Fruit fly (Drosophila melanogaster) whole organism, pupa: ENCODE data around the gene CG43845.

Source experiments
- CG10348 ChIP-seq: fragments of 200-800 bp; sonication (Bioruptor generic); IDR thresholded peaks from 2 replicates; pipeline ENCODE4 v1.3.6; 2022; ENCODE audit warnings: missing biosample characterization, missing genetic modification characterization
- CG12605 ChIP-seq: fragments of 200-800 bp; sonication (Bioruptor generic); IDR thresholded peaks from 2 replicates; pipeline ENCODE4 v1.3.6; 2022; ENCODE audit warnings: missing biosample characterization, missing genetic modification characterization
- CG13204 ChIP-seq: fragments of 200-800 bp; sonication (Bioruptor generic); optimal IDR thresholded peaks from 2 replicates; lab custom pipeline; 2018; ENCODE audit warnings: missing biosample characterization, mild to moderate bottlenecking, missing genetic modification characterization, moderate library complexity
- CG14655 ChIP-seq: fragments of 200-800 bp; sonication (Bioruptor generic); optimal IDR thresholded peaks from 3 replicates; lab custom pipeline; 2017; ENCODE audit warnings: mild to moderate bottlenecking, missing biosample characterization, missing genetic modification reagents, missing genetic modification characterization
- CG15710 ChIP-seq: fragments of 200-800 bp; sonication (Bioruptor generic); optimal IDR thresholded peaks from 2 replicates; lab custom pipeline; 2018; ENCODE audit warnings: missing biosample characterization, mild to moderate bottlenecking, missing genetic modification characterization, moderate library complexity
- CG17806 ChIP-seq: fragments of 200-800 bp; sonication (Bioruptor generic); optimal IDR thresholded peaks from 2 replicates; lab custom pipeline; 2018; ENCODE audit warnings: missing biosample characterization, mild to moderate bottlenecking, missing genetic modification characterization, moderate library complexity
- CG32121 ChIP-seq: fragments of 200-800 bp; sonication (Bioruptor generic); IDR thresholded peaks from 2 replicates; pipeline ENCODE4 v1.3.6; 2022; ENCODE audit warnings: missing biosample characterization, missing genetic modification characterization
- CG34367 ChIP-seq: fragments of 200-800 bp; sonication (Bioruptor generic); optimal IDR thresholded peaks from 2 replicates; lab custom pipeline; 2018; ENCODE audit warnings: missing biosample characterization, mild to moderate bottlenecking, missing genetic modification characterization
- CG4496 ChIP-seq: fragments of 200-800 bp; sonication (Bioruptor generic); IDR thresholded peaks from 3 replicates; pipeline ENCODE4 v1.3.6; 2022; ENCODE audit warnings: missing biosample characterization, missing genetic modification characterization
- CG8159 ChIP-seq: fragments of 200-800 bp; sonication (Bioruptor generic); optimal IDR thresholded peaks from 3 replicates; lab custom pipeline; 2018; ENCODE audit warnings: missing biosample characterization, mild to moderate bottlenecking, missing genetic modification characterization, moderate library complexity
- CG8301 ChIP-seq: fragments of 200-800 bp; sonication (Bioruptor generic); optimal IDR thresholded peaks from 2 replicates; lab custom pipeline; 2018; ENCODE audit warnings: missing biosample characterization, mild to moderate bottlenecking, missing genetic modification characterization
- CG9948 ChIP-seq: fragments of 200-800 bp; sonication (Bioruptor generic); optimal IDR thresholded peaks from 2 replicates; lab custom pipeline; 2018; ENCODE audit warnings: missing biosample characterization, mild to moderate bottlenecking, missing genetic modification characterization, moderate library complexity
- D1 ChIP-seq: fragments of 200-800 bp; sonication (Bioruptor generic); optimal IDR thresholded peaks from 2 replicates; lab custom pipeline; 2018; ENCODE audit warnings: missing biosample characterization, mild to moderate bottlenecking, missing genetic modification characterization, moderate library complexity
- EcR ChIP-seq: fragments of 200-800 bp; sonication (Bioruptor generic); optimal IDR thresholded peaks from 3 replicates; lab custom pipeline; 2019; ENCODE audit warnings: missing biosample characterization, missing genetic modification characterization, mild to moderate bottlenecking, moderate library complexity, missing genetic modification reagents
- Ets98B ChIP-seq: fragments of 200-800 bp; sonication (Bioruptor generic); IDR thresholded peaks from 2 replicates; pipeline ENCODE4 v1.3.6; 2022; ENCODE audit warnings: missing biosample characterization, missing genetic modification characterization
- Pif1A ChIP-seq: fragments of 200-800 bp; sonication (Bioruptor generic); optimal IDR thresholded peaks from 3 replicates; lab custom pipeline; 2016; ENCODE audit warnings: missing biosample characterization, missing genetic modification characterization
- Pif1B ChIP-seq: fragments of 200-800 bp; sonication (Bioruptor generic); optimal IDR thresholded peaks from 3 replicates; lab custom pipeline; 2016; ENCODE audit warnings: missing biosample characterization, missing genetic modification characterization
- Snoo ChIP-seq: fragments of 200-800 bp; sonication (Bioruptor generic); optimal IDR thresholded peaks from 3 replicates; lab custom pipeline; 2017; ENCODE audit warnings: missing biosample characterization, mild to moderate bottlenecking, missing genetic modification characterization, inconsistent platforms
- fd96Ca ChIP-seq: fragments of 200-800 bp; sonication (Bioruptor generic); IDR thresholded peaks from 3 replicates; pipeline ENCODE4 v1.3.6; 2022; ENCODE audit warnings: missing biosample characterization, missing genetic modification characterization
- gl ChIP-seq: fragments of 200-800 bp; sonication (Bioruptor generic); optimal IDR thresholded peaks from 2 replicates; lab custom pipeline; 2018; ENCODE audit warnings: missing biosample characterization, mild to moderate bottlenecking, missing genetic modification characterization
- rn ChIP-seq: fragments of 200-800 bp; sonication (Bioruptor generic); IDR thresholded peaks from 2 replicates; pipeline ENCODE4 v1.3.6; 2022; ENCODE audit warnings: missing biosample characterization, missing genetic modification characterization

The CG43845 gene

DNA sequence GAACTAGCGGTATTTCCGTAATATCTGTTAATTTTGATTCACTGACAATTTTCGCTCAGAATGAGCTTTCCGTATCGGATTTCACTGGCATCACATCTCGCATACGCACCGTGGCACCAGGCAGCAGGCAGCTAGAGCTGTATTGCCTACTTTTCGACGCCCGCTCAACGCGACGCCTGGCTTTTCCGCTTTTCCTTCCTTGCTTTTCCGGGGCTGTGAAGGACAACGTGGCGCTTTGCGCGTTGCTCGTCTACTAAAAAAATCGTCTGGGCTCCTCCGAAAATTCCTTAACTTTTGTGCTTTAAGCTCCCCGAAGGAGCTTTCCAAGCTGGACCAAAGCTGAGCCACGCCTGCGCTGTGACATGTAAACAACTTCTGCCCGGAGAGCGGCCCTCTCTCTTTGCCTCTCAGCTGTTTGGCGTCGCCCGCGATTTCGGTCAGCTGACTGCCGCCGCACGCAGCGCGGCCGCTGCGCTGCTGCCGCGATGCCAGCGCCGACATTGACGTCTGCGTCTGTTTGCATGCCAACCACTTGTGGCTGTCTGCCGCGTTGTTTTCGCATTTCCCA, at the start of gene CG43845, which contains the start of gene Nmdar1:
Gene CG43845, minus strand, starts transcription at position 51 of the 568 bp plus-strand sequence.
Gene Nmdar1, minus strand, starts transcription at position 259 of the 568 bp plus-strand sequence.
- TF ChIP-seq CG15710 (no peak), CG4496 (GFP tag; lab: Robert Waterston, UW) (peak; percentile 29; the same call in 1 of the 3 replicates), CG12605 (GFP tag; lab: Robert Waterston, UW) (peak; percentile 95)

dm6 chr3R:5571756-5572155, 48.8 kb upstream of the CG43845 start:
- TF ChIP-seq CG9948 (no peak), Snoo (tag; lab: Kevin White, UChicago) (no peak), CG8159 (tag; lab: Kevin White, UChicago) (no peak), CG34367 (tag; lab: Kevin White, UChicago) (no peak), EcR (GFP tag; lab: Kevin White, UChicago) (peak; percentile 43), Pif1A (GFP tag; lab: Kevin White, UChicago) (no peak), CG12605 (GFP tag; lab: Robert Waterston, UW) (no peak)
- TF ChIP-seq, all 21 proteins: peak for 1

DNA sequence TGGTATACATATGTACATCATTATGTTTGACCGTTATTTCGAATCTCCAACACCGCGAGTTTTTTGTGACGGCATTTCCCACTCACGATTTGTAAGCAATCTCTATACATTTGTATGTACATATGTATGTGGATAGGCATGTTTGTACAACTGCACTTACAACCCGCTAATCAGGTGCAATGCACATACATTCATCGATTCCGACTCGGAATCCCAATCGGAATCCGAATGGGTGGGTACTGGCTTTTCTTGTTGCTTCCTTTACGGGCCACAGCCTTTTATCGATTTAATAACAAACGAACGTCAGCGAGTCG, 48.5 kb upstream of the CG43845 start:
- TF ChIP-seq Pif1B (no peak), CG12605 (GFP tag; lab: Robert Waterston, UW) (0 out of 2 replicates have a peak, but pooled peaks have one; percentile 1), CG14655 (GFP tag; lab: Kevin White, UChicago) (no peak), EcR (GFP tag; lab: Kevin White, UChicago) (no peak), fd96Ca (GFP tag; lab: Robert Waterston, UW) (0 out of 3 replicates have a peak, but pooled peaks have one; percentile 39), CG8159 (tag; lab: Kevin White, UChicago) (no peak), CG34367 (tag; lab: Kevin White, UChicago) (no peak)

DNA sequence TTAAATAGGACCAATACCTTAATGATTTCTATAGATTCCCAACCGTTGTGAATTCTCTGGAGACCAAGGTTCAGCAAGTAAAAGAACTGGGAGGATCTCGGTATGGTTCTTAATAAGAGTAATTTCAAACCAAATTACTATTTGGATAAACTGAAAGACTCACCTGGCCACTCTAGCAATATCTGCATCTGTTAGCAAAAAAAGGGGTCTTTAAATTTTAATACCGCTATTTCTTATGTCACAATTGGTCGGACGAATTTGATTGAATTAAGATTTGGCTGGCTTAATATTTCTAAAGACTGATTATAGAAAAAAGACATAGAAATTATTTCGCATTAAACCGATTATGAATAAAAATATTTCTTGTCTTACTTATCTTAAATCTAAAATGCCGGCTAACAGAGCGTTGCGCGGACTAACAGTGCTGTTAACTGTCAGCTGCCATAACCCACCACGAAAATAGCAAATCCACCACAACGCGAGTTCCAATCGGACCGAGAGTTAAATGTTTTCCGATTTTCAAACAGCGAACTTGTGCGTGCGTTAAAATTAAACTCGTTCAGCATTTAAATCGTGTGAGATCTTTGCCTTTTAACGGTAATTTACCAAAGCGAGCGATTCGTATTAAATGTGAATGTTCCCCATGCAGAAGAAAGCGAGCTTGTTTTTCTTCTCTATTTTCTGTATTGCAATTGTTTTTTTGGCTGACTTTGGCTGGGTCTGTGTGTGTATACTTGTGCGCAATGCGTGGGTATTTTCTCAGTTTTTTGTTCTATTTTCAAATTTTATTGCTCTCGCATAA, 47.9 kb upstream of the CG43845 start, which contains the start of gene CRMP:
Gene CRMP, plus strand, starts transcription at position 474 of the 802 bp plus-strand sequence.
- TF ChIP-seq CG9948 (no peak), CG34367 (tag; lab: Kevin White, UChicago) (no peak), rn (GFP tag; lab: Robert Waterston, UW) (no peak), CG8301 (tag; lab: Kevin White, UChicago) (peak; percentile 32), CG32121 (0 out of 2 replicates have a peak, but pooled peaks have one; percentile 21), CG12605 (GFP tag; lab: Robert Waterston, UW) (peak; percentile 29; the same call in 1 of the 2 replicates), CG14655 (GFP tag; lab: Kevin White, UChicago) (no peak)

- TF ChIP-seq Pif1A (GFP tag; lab: Kevin White, UChicago) = no peak
- TF ChIP-seq CG10348 (GFP tag; lab: Robert Waterston, UW) = no peak
- TF ChIP-seq CG15710 = peak; percentile 29
- TF ChIP-seq CG8301 (tag; lab: Kevin White, UChicago) = peak; percentile 32
- no peak for TF ChIP-seq EcR (GFP tag; lab: Kevin White, UChicago)
- no peak; the same call in 2 of the 3 replicates for TF ChIP-seq fd96Ca (GFP tag; lab: Robert Waterston, UW)
- TF ChIP-seq rn (GFP tag; lab: Robert Waterston, UW) = peak; percentile 56
- peak; percentile 36 for TF ChIP-seq Snoo (tag; lab: Kevin White, UChicago)
- TF ChIP-seq CG9948 = peak; percentile 23
- no peak for TF ChIP-seq CG14655 (GFP tag; lab: Kevin White, UChicago)
- no peak for TF ChIP-seq CG13204
- peak; percentile 77 for TF ChIP-seq CG4496 (GFP tag; lab: Robert Waterston, UW)
- peak; percentile 60; the same call in 1 of the 2 replicates for TF ChIP-seq CG32121
- TF ChIP-seq gl = no peak
- TF ChIP-seq Pif1B = peak; percentile 25
- TF ChIP-seq CG8159 (tag; lab: Kevin White, UChicago) = no peak
- TF ChIP-seq D1 (tag; lab: Kevin White, UChicago) = no peak
- peak; percentile 43 for TF ChIP-seq CG17806 (tag; lab: Kevin White, UChicago)
- TF ChIP-seq CG34367 (tag; lab: Kevin White, UChicago) = peak; percentile 24
- TF ChIP-seq CG12605 (GFP tag; lab: Robert Waterston, UW) = no peak
- peak; percentile 42; the same call in 1 of the 2 replicates for TF ChIP-seq Ets98B
- TF ChIP-seq, all 21 proteins: peak for 11
Observed at dm6 chr3R:5568590-5568989, 45.7 kb upstream of the CG43845 start, which contains the start of the genes CG2931 and Rheb. CG2931 (minus strand) TSS chr3R:5568615. Rheb (plus strand) TSS chr3R:5568921.

DNA sequence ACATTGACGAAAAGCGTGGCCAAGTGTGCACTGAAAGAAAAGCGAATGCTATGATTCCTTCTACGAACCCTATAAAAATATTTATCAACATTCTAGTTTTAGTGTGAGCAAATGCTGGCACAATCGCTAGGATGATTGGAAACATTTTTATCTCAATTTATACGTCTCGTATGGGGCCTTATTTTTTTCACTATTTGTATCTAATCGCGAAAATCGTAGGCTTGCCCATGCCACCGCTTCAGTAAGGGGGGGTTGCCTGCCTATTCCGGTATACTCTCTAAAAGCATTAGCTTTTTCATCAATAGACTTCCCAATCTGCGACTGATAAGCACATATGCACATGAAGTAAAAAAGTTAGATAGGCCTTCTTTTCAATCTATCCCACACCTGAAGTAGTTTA, 42.7 kb upstream of the CG43845 start:
- TF ChIP-seq CG8159 (tag; lab: Kevin White, UChicago) (no peak), Snoo (tag; lab: Kevin White, UChicago) (peak; percentile 5), CG15710 (no peak), CG12605 (GFP tag; lab: Robert Waterston, UW) (peak; percentile 72), CG17806 (tag; lab: Kevin White, UChicago) (peak; percentile 45), CG8301 (tag; lab: Kevin White, UChicago) (no peak), CG9948 (no peak), Ets98B (peak; percentile 91), CG10348 (GFP tag; lab: Robert Waterston, UW) (no peak), CG34367 (tag; lab: Kevin White, UChicago) (no peak), fd96Ca (GFP tag; lab: Robert Waterston, UW) (peak; percentile 90), CG13204 (no peak), D1 (tag; lab: Kevin White, UChicago) (no peak), Pif1B (no peak), rn (GFP tag; lab: Robert Waterston, UW) (peak; percentile 73), EcR (GFP tag; lab: Kevin White, UChicago) (no peak), CG32121 (peak; percentile 87), Pif1A (GFP tag; lab: Kevin White, UChicago) (no peak), CG4496 (GFP tag; lab: Robert Waterston, UW) (peak; percentile 94), gl (no peak), CG14655 (GFP tag; lab: Kevin White, UChicago) (no peak)
- TF ChIP-seq, all 21 proteins: peak for 8
